Worm (Caenorhabditis elegans) whole organism, L1 larva: ENCODE data around the gene T24D3.2.

Experiments used
- unc-62 ChIP-seq: fragments of 150-350 bp; optimal IDR thresholded peaks from 2 replicates; lab custom pipeline; 2014; ENCODE audit warnings: missing biosample characterization, missing genetic modification reagents, missing genetic modification characterization
- ztf-11 ChIP-seq, 2 experiments: sonication (generic microtip); optimal IDR thresholded peaks; 2 replicates each; lab custom pipeline; 2016 to 2017; ENCODE audit warnings: missing genetic modification characterization in 2 of 2, missing biosample characterization in 1 of 2, missing compliant biosample characterization in 1 of 2

- TF ChIP-seq unc-62 (GFP tag; lab: Kevin White, UChicago) (no peak), ztf-11 (tag; optimal IDR thresholded peaks at IDR 0.05; lab: Kevin White, UChicago) (no peak)
Measured at ce11 chrX:12461557-12461956, 36.0 kb downstream of the T24D3.2 start, which contains the start of gene odr-7.
